Worm (Caenorhabditis elegans) whole organism, early embryonic: Measurements from ENCODE around the gene K09E9.4.

Experiments
- B0310.2 ChIP-seq: sonication (generic microtip); optimal IDR thresholded peaks from 2 replicates; lab custom pipeline; 2016; ENCODE audit warnings: mild to moderate bottlenecking, missing genetic modification characterization, missing compliant biosample characterization
- F13C5.2 ChIP-seq: sonication (generic microtip); optimal IDR thresholded peaks from 2 replicates; lab custom pipeline; 2017; ENCODE audit warnings: mild to moderate bottlenecking, missing genetic modification characterization, inconsistent platforms, missing compliant biosample characterization
- aly-1 ChIP-seq: sonication (generic microtip); optimal IDR thresholded peaks from 2 replicates; lab custom pipeline; 2016; ENCODE audit warnings: missing genetic modification characterization, missing compliant biosample characterization
- ama-1 ChIP-seq: fragments of 150-350 bp; optimal IDR thresholded peaks from 2 replicates; lab custom pipeline; 2014
- ceh-13 ChIP-seq: fragments of 200-800 bp; sonication (Bioruptor generic); optimal IDR thresholded peaks from 2 replicates; lab custom pipeline; 2018; ENCODE audit warnings: mild to moderate bottlenecking, missing genetic modification characterization, missing compliant biosample characterization
- ceh-36 ChIP-seq: sonication (generic microtip); optimal IDR thresholded peaks from 2 replicates; lab custom pipeline; 2016; ENCODE audit warnings: missing genetic modification characterization, inconsistent platforms, missing compliant biosample characterization
- ets-7 ChIP-seq: sonication (generic microtip); optimal IDR thresholded peaks from 2 replicates; lab custom pipeline; 2016; ENCODE audit warnings: missing genotype, missing genetic modification characterization, missing compliant biosample characterization
- flt-1 ChIP-seq: fragments of 200-800 bp; sonication (Bioruptor generic); IDR thresholded peaks from 2 replicates; pipeline ENCODE4 v1.3.6; 2022; ENCODE audit warnings: missing genetic modification characterization, missing compliant biosample characterization
- hmbx-1 ChIP-seq: sonication (generic microtip); optimal IDR thresholded peaks from 2 replicates; lab custom pipeline; 2016; ENCODE audit warnings: mild to moderate bottlenecking, missing genetic modification characterization, missing compliant biosample characterization
- hmg-4 ChIP-seq: fragments of 200-800 bp; sonication (Bioruptor generic); optimal IDR thresholded peaks from 2 replicates; lab custom pipeline; 2018; ENCODE audit warnings: mild to moderate bottlenecking, missing genetic modification characterization, missing compliant biosample characterization
- hnd-1 ChIP-seq: sonication (generic microtip); optimal IDR thresholded peaks from 2 replicates; lab custom pipeline; 2016; ENCODE audit warnings: missing genetic modification characterization, missing compliant biosample characterization
- pes-1 ChIP-seq: fragments of 200-800 bp; sonication (Bioruptor generic); IDR thresholded peaks from 2 replicates; pipeline ENCODE4 v1.3.6; 2022; ENCODE audit warnings: missing genetic modification reagents, missing genetic modification characterization, missing compliant biosample characterization
- scrt-1 ChIP-seq: fragments of 200-800 bp; sonication (Bioruptor generic); IDR thresholded peaks from 2 replicates; pipeline ENCODE4 v1.3.6; 2022; ENCODE audit warnings: missing genetic modification characterization, missing compliant biosample characterization
- sea-1 ChIP-seq: fragments of 200-800 bp; sonication (Bioruptor generic); conservative IDR thresholded peaks from 2 replicates; pipeline ENCODE4 v1.3.6; 2022; ENCODE audit warnings: missing genetic modification characterization, missing compliant biosample characterization
- tbx-11 ChIP-seq: fragments of 200-800 bp; sonication (Bioruptor generic); IDR thresholded peaks from 2 replicates; pipeline ENCODE4 v1.3.6; 2022; ENCODE audit warnings: missing genetic modification characterization, missing compliant biosample characterization
- tbx-37 ChIP-seq: fragments of 200-800 bp; sonication (Bioruptor generic); conservative IDR thresholded peaks from 2 replicates; pipeline ENCODE4 v1.3.6; 2022; ENCODE audit warnings: missing genetic modification reagents, missing genetic modification characterization, missing compliant biosample characterization
- tra-4 ChIP-seq: sonication (generic microtip); optimal IDR thresholded peaks from 2 replicates; lab custom pipeline; 2017; ENCODE audit warnings: missing genetic modification characterization, missing compliant biosample characterization

Gene K09E9.4

ce11 chrX:15598661-15599384 is 31.4 kb downstream of the K09E9.4 start:
- TF ChIP-seq ceh-13 (GFP tag; lab: Kevin White, UChicago), result no peak
- TF ChIP-seq tbx-11 (GFP tag; lab: Robert Waterston, UW), result no peak
- no peak for TF ChIP-seq B0310.2 (tag; lab: Kevin White, UChicago)
- no peak for TF ChIP-seq tra-4
- no peak for TF ChIP-seq ama-1
- TF ChIP-seq ceh-36, result no peak
- TF ChIP-seq F13C5.2 (tag; lab: Kevin White, UChicago), result no peak
- no peak for TF ChIP-seq sea-1
- no peak for TF ChIP-seq aly-1 (tag; lab: Kevin White, UChicago)
- no peak for TF ChIP-seq ets-7 (tag; lab: Kevin White, UChicago)
- no peak for TF ChIP-seq flt-1 (GFP tag; lab: Robert Waterston, UW)
- TF ChIP-seq pes-1 (GFP tag; lab: Robert Waterston, UW), result no peak
- TF ChIP-seq hmbx-1 (tag; lab: Kevin White, UChicago), result no peak
- no peak for TF ChIP-seq hnd-1 (tag; lab: Kevin White, UChicago)
- TF ChIP-seq scrt-1, result no peak
- TF ChIP-seq tbx-37 (GFP tag; lab: Robert Waterston, UW), result no peak
- TF ChIP-seq hmg-4 (GFP tag; lab: Kevin White, UChicago), result no peak

- TF ChIP-seq ets-7 (tag; lab: Kevin White, UChicago), result no peak
- no peak for TF ChIP-seq ceh-36
- no peak for TF ChIP-seq hnd-1 (tag; lab: Kevin White, UChicago)
- TF ChIP-seq hmbx-1 (tag; lab: Kevin White, UChicago), result no peak
- no peak for TF ChIP-seq tbx-37 (GFP tag; lab: Robert Waterston, UW)
- no peak for TF ChIP-seq aly-1 (tag; lab: Kevin White, UChicago)
- TF ChIP-seq hmg-4 (GFP tag; lab: Kevin White, UChicago), result no peak
- no peak for TF ChIP-seq ceh-13 (GFP tag; lab: Kevin White, UChicago)
- no peak for TF ChIP-seq flt-1 (GFP tag; lab: Robert Waterston, UW)
- no peak for TF ChIP-seq F13C5.2 (tag; lab: Kevin White, UChicago)
- TF ChIP-seq sea-1, result no peak
- TF ChIP-seq scrt-1, result no peak
- no peak for TF ChIP-seq tra-4
- no peak for TF ChIP-seq tbx-11 (GFP tag; lab: Robert Waterston, UW)
- no peak for TF ChIP-seq pes-1 (GFP tag; lab: Robert Waterston, UW)
Measured at ce11 chrX:15597077-15597476, 33.2 kb downstream of the K09E9.4 start, which contains the start of gene K09A9.8. Gene K09A9.8, minus strand, starts transcription at chrX:15597177.

ce11 chrX:15594019-15594418 is 36.2 kb downstream of the K09E9.4 start:
- TF ChIP-seq ama-1 (no peak), hnd-1 (tag; lab: Kevin White, UChicago) (no peak), tbx-11 (GFP tag; lab: Robert Waterston, UW) (no peak), tbx-37 (GFP tag; lab: Robert Waterston, UW) (no peak), pes-1 (GFP tag; lab: Robert Waterston, UW) (no peak), tra-4 (no peak), F13C5.2 (tag; lab: Kevin White, UChicago) (no peak), ets-7 (tag; lab: Kevin White, UChicago) (no peak), hmbx-1 (tag; lab: Kevin White, UChicago) (no peak)

- TF ChIP-seq hmg-4 (GFP tag; lab: Kevin White, UChicago) (no peak), ama-1 (no peak), F13C5.2 (tag; lab: Kevin White, UChicago) (no peak), pes-1 (GFP tag; lab: Robert Waterston, UW) (no peak), hnd-1 (tag; lab: Kevin White, UChicago) (no peak), tbx-37 (GFP tag; lab: Robert Waterston, UW) (no peak), B0310.2 (tag; lab: Kevin White, UChicago) (no peak), scrt-1 (no peak), ceh-36 (no peak), ets-7 (tag; lab: Kevin White, UChicago) (no peak), hmbx-1 (tag; lab: Kevin White, UChicago) (no peak), aly-1 (tag; lab: Kevin White, UChicago) (no peak), tra-4 (no peak), tbx-11 (GFP tag; lab: Robert Waterston, UW) (no peak)
Measured at ce11 chrX:15593366-15593765, 36.9 kb downstream of the K09E9.4 start.

ce11 chrX:15591068-15591467 is 39.2 kb downstream of the K09E9.4 start, which contains the start of gene usp-33:
Gene usp-33, plus strand, starts transcription at chrX:15591368.
- TF ChIP-seq ceh-13 (GFP tag; lab: Kevin White, UChicago) (no peak), B0310.2 (tag; lab: Kevin White, UChicago) (no peak), tbx-11 (GFP tag; lab: Robert Waterston, UW) (no peak), scrt-1 (no peak), ets-7 (tag; lab: Kevin White, UChicago) (no peak), hmbx-1 (tag; lab: Kevin White, UChicago) (no peak), hmg-4 (GFP tag; lab: Kevin White, UChicago) (no peak), F13C5.2 (tag; lab: Kevin White, UChicago) (no peak), ceh-36 (no peak), tra-4 (no peak), hnd-1 (tag; lab: Kevin White, UChicago) (no peak), sea-1 (no peak), aly-1 (tag; lab: Kevin White, UChicago) (no peak), pes-1 (GFP tag; lab: Robert Waterston, UW) (no peak), ama-1 (no peak), flt-1 (GFP tag; lab: Robert Waterston, UW) (no peak), tbx-37 (GFP tag; lab: Robert Waterston, UW) (no peak)

ce11 chrX:15590347-15590928 is 39.8 kb downstream of the K09E9.4 start, which contains the start of gene gas-1:
Gene gas-1, minus strand, starts transcription at chrX:15590397.
- TF ChIP-seq hmbx-1 (tag; lab: Kevin White, UChicago) (no peak), ama-1 (no peak), hmg-4 (GFP tag; lab: Kevin White, UChicago) (no peak), flt-1 (GFP tag; lab: Robert Waterston, UW) (no peak), aly-1 (tag; lab: Kevin White, UChicago) (no peak), ceh-36 (no peak), tra-4 (no peak)
